Fruit fly (Drosophila melanogaster) whole organism, adult: ENCODE results near the gene Efa6.

Source experiments
- CG11617 ChIP-seq: fragments of 200-800 bp; sonication (Bioruptor generic); optimal IDR thresholded peaks from 2 replicates; lab custom pipeline; 2017; ENCODE audit warnings: mild to moderate bottlenecking, missing biosample characterization, missing genetic modification reagents, missing genetic modification characterization
- CG1620 ChIP-seq: fragments of 200-800 bp; sonication (Bioruptor generic); optimal IDR thresholded peaks from 2 replicates; lab custom pipeline; 2016; ENCODE audit warnings: missing biosample characterization, missing genetic modification characterization
- CG5204 ChIP-seq: fragments of 200-800 bp; sonication (Bioruptor generic); optimal IDR thresholded peaks from 2 replicates; lab custom pipeline; 2016; ENCODE audit warnings: missing biosample characterization, missing genetic modification characterization
- CG7045 ChIP-seq: fragments of 200-800 bp; sonication (Bioruptor generic); optimal IDR thresholded peaks from 2 replicates; lab custom pipeline; 2017; ENCODE audit warnings: missing biosample characterization, mild to moderate bottlenecking, missing genetic modification characterization
- CG7101 ChIP-seq: fragments of 200-800 bp; sonication (Bioruptor generic); optimal IDR thresholded peaks from 2 replicates; lab custom pipeline; 2018; ENCODE audit warnings: missing biosample characterization, mild to moderate bottlenecking, missing genetic modification characterization, moderate library complexity
- Crg-1 ChIP-seq: fragments of 200-800 bp; sonication (Bioruptor generic); optimal IDR thresholded peaks from 2 replicates; lab custom pipeline; 2016; ENCODE audit warnings: missing biosample characterization, missing genetic modification characterization
- Hr96 ChIP-seq: fragments of 200-800 bp; sonication (Bioruptor generic); optimal IDR thresholded peaks from 2 replicates; lab custom pipeline; 2016; ENCODE audit warnings: missing biosample characterization, missing genetic modification characterization
- cic ChIP-seq: fragments of 200-800 bp; sonication (Bioruptor generic); optimal IDR thresholded peaks from 2 replicates; lab custom pipeline; 2017; ENCODE audit warnings: missing biosample characterization, mild to moderate bottlenecking, missing genetic modification characterization, moderate library complexity
- cnc ChIP-seq, 2 experiments: fragments of >200 bp; optimal IDR thresholded peaks; 2 replicates each; lab custom pipeline; 2017
- kay ChIP-seq: fragments of 200-800 bp; sonication (Bioruptor generic); peaks from one replicate; lab custom pipeline; 2016; ENCODE audit warnings: missing biosample characterization, missing genetic modification characterization, borderline replicate concordance
- pad ChIP-seq: fragments of 200-800 bp; sonication (Bioruptor generic); optimal IDR thresholded peaks from 3 replicates; lab custom pipeline; 2017; ENCODE audit warnings: missing biosample characterization, missing genetic modification characterization, mild to moderate bottlenecking, moderate library complexity, missing genetic modification reagents
- tj ChIP-seq: fragments of 200-800 bp; sonication (Bioruptor generic); optimal IDR thresholded peaks from 3 replicates; lab custom pipeline; 2017; ENCODE audit warnings: missing biosample characterization, mild to moderate bottlenecking, missing genetic modification characterization, moderate library complexity
- toe ChIP-seq: fragments of 200-800 bp; sonication (Bioruptor generic); optimal IDR thresholded peaks from 2 replicates; lab custom pipeline; 2016; ENCODE audit warnings: missing biosample characterization, missing genetic modification characterization

dm6 chr3R:22584582-22584981 lies 3.0 kb upstream of the Efa6 start, which contains the start of the genes CG33107 and CG6937:
- TF ChIP-seq CG7045 (GFP tag; lab: Kevin White, UChicago) (no peak), CG11617 (GFP tag; lab: Kevin White, UChicago) (no peak), cic (GFP tag; lab: Kevin White, UChicago) (no peak), Crg-1 (GFP tag; lab: Kevin White, UChicago) (no peak), Hr96 (no peak), CG7101 (tag; lab: Kevin White, UChicago) (no peak), kay (no peak), CG1620 (GFP tag; lab: Kevin White, UChicago) (no peak), tj (no peak), cnc (optimal IDR thresholded peaks at IDR 0.05; lab: Kevin White, UChicago) (no peak), pad (GFP tag; lab: Kevin White, UChicago) (no peak), CG5204 (no peak), toe (GFP tag; lab: Kevin White, UChicago) (no peak)
